Worm (Caenorhabditis elegans) whole organism, mixed stage, embryonic: Measurements from ENCODE around the gene C16D2.1.

Experiments
- M03D4.4 ChIP-seq: sonication (generic microtip); optimal IDR thresholded peaks from 2 replicates; lab custom pipeline; 2017; ENCODE audit warnings: mild to moderate bottlenecking, missing genetic modification characterization, missing compliant biosample characterization
- bed-3 ChIP-seq: fragments of 200-800 bp; sonication (Bioruptor generic); optimal IDR thresholded peaks from 3 replicates; lab custom pipeline; 2018; ENCODE audit warnings: mild to moderate bottlenecking, missing genetic modification characterization, moderate library complexity, missing compliant biosample characterization
- blmp-1 ChIP-seq: fragments of 150-350 bp; optimal IDR thresholded peaks from 2 replicates; lab custom pipeline; 2014; ENCODE audit warnings: missing biosample characterization, missing genetic modification characterization
- ceh-39 ChIP-seq: fragments of 150-350 bp; optimal IDR thresholded peaks from 2 replicates; lab custom pipeline; 2014; ENCODE audit warnings: missing biosample characterization, missing genetic modification characterization
- ceh-43 ChIP-seq: fragments of 200-800 bp; sonication (Bioruptor generic); optimal IDR thresholded peaks from 2 replicates; lab custom pipeline; 2018; ENCODE audit warnings: mild to moderate bottlenecking, missing genetic modification characterization, moderate library complexity, missing compliant biosample characterization
- ceh-83 ChIP-seq: fragments of 200-800 bp; sonication (Bioruptor generic); optimal IDR thresholded peaks from 2 replicates; lab custom pipeline; 2018; ENCODE audit warnings: mild to moderate bottlenecking, missing genetic modification characterization, missing compliant biosample characterization
- ces-1 ChIP-seq: fragments of 150-350 bp; optimal IDR thresholded peaks from 2 replicates; lab custom pipeline; 2014; ENCODE audit warnings: missing biosample characterization, missing genetic modification reagents, missing genetic modification characterization
- cnd-1 ChIP-seq: fragments of 200-800 bp; sonication (Bioruptor generic); optimal IDR thresholded peaks from 2 replicates; lab custom pipeline; 2018; ENCODE audit warnings: mild to moderate bottlenecking, missing genetic modification characterization, missing compliant biosample characterization
- elt-3 ChIP-seq: fragments of 150-350 bp; optimal IDR thresholded peaks from 2 replicates; lab custom pipeline; 2014; ENCODE audit warnings: missing biosample characterization, missing genetic modification characterization
- flh-1 ChIP-seq: fragments of 200-800 bp; sonication (Bioruptor generic); optimal IDR thresholded peaks from 2 replicates; lab custom pipeline; 2018; ENCODE audit warnings: mild to moderate bottlenecking, missing genetic modification characterization, moderate library complexity, missing compliant biosample characterization
- ham-2 ChIP-seq: fragments of 200-800 bp; sonication (Bioruptor generic); optimal IDR thresholded peaks from 2 replicates; lab custom pipeline; 2018; ENCODE audit warnings: mild to moderate bottlenecking, missing genetic modification characterization, missing compliant biosample characterization
- hlh-1 ChIP-seq: fragments of 150-350 bp; optimal IDR thresholded peaks from 2 replicates; lab custom pipeline; 2014; ENCODE audit warnings: missing biosample characterization, missing genetic modification reagents, missing genetic modification characterization
- lin-13 ChIP-seq: fragments of 150-350 bp; optimal IDR thresholded peaks from 2 replicates; lab custom pipeline; 2014; ENCODE audit warnings: missing biosample characterization, missing genetic modification characterization
- lin-32 ChIP-seq: fragments of 200-800 bp; sonication (Bioruptor generic); optimal IDR thresholded peaks from 2 replicates; lab custom pipeline; 2018; ENCODE audit warnings: mild to moderate bottlenecking, missing genetic modification characterization, missing compliant biosample characterization
- lsy-2 ChIP-seq: fragments of 150-350 bp; optimal IDR thresholded peaks from 2 replicates; lab custom pipeline; 2014; ENCODE audit warnings: missing biosample characterization, missing genetic modification characterization
- mab-5 ChIP-seq: fragments of 150-350 bp; optimal IDR thresholded peaks from 2 replicates; lab custom pipeline; 2014; ENCODE audit warnings: missing biosample characterization, missing genetic modification characterization
- mep-1 ChIP-seq: fragments of 150-350 bp; optimal IDR thresholded peaks from 2 replicates; lab custom pipeline; 2017; ENCODE audit warnings: missing biosample characterization, missing genetic modification reagents, missing genetic modification characterization, inconsistent platforms
- nhr-12 ChIP-seq: fragments of 150-350 bp; optimal IDR thresholded peaks from 2 replicates; lab custom pipeline; 2014; ENCODE audit warnings: missing biosample characterization, missing genetic modification characterization
- nhr-237 ChIP-seq: fragments of 150-350 bp; optimal IDR thresholded peaks from 2 replicates; lab custom pipeline; 2014; ENCODE audit warnings: missing biosample characterization, missing genetic modification characterization
- nhr-28 ChIP-seq: fragments of 150-350 bp; optimal IDR thresholded peaks from 2 replicates; lab custom pipeline; 2014; ENCODE audit warnings: missing biosample characterization, missing genetic modification characterization
- pha-4 ChIP-seq: fragments of 150-350 bp; optimal IDR thresholded peaks from 2 replicates; lab custom pipeline; 2018; ENCODE audit warnings: missing biosample characterization, missing genetic modification reagents, missing genetic modification characterization
- sem-2 ChIP-seq: fragments of 200-800 bp; sonication (Bioruptor generic); optimal IDR thresholded peaks from 2 replicates; lab custom pipeline; 2018; ENCODE audit warnings: mild to moderate bottlenecking, missing genetic modification characterization, missing compliant biosample characterization
- snpc-4 ChIP-seq: fragments of 150-350 bp; optimal IDR thresholded peaks from 2 replicates; lab custom pipeline; 2014; ENCODE audit warnings: missing biosample characterization, missing genetic modification characterization
- tbx-8 ChIP-seq: fragments of 200-800 bp; sonication (Bioruptor generic); optimal IDR thresholded peaks from 2 replicates; lab custom pipeline; 2018; ENCODE audit warnings: mild to moderate bottlenecking, missing genetic modification characterization, moderate library complexity, missing compliant biosample characterization
- unc-120 ChIP-seq: sonication (generic microtip); optimal IDR thresholded peaks from 2 replicates; lab custom pipeline; 2017; ENCODE audit warnings: missing genetic modification characterization, missing compliant biosample characterization; ENCODE audit not compliant: poor library complexity, severe bottlenecking
- unc-39 ChIP-seq: fragments of 150-350 bp; optimal IDR thresholded peaks from 2 replicates; lab custom pipeline; 2014; ENCODE audit warnings: missing biosample characterization, missing genetic modification characterization
- zip-8 ChIP-seq: fragments of 150-350 bp; optimal IDR thresholded peaks from 2 replicates; lab custom pipeline; 2014; ENCODE audit warnings: missing biosample characterization, missing genetic modification characterization
- ztf-11 ChIP-seq: fragments of 150-350 bp; optimal IDR thresholded peaks from 2 replicates; lab custom pipeline; 2014; ENCODE audit warnings: missing biosample characterization, missing genetic modification characterization

C16D2.1 gene

ce11 chrII:9170048-9170447 lies 38.6 kb downstream of the C16D2.1 start:
- TF ChIP-seq tbx-8 (GFP tag; lab: Kevin White, UChicago), result no peak
- no peak for TF ChIP-seq ceh-39
- no peak for TF ChIP-seq unc-120 (tag; lab: Kevin White, UChicago)
- no peak for TF ChIP-seq unc-39
- TF ChIP-seq mab-5 (tag; lab: Kevin White, UChicago), result no peak
- TF ChIP-seq blmp-1, result no peak
- no peak for TF ChIP-seq M03D4.4 (tag; lab: Kevin White, UChicago)
- no peak for TF ChIP-seq ces-1
- TF ChIP-seq lsy-2 (tag; lab: Kevin White, UChicago), result no peak
- TF ChIP-seq lin-32 (GFP tag; lab: Kevin White, UChicago), result no peak
- no peak for TF ChIP-seq ztf-11
- TF ChIP-seq flh-1 (GFP tag; lab: Kevin White, UChicago), result no peak
- no peak for TF ChIP-seq sem-2 (GFP tag; lab: Kevin White, UChicago)
- no peak for TF ChIP-seq snpc-4 (tag; lab: Kevin White, UChicago)

- TF ChIP-seq unc-39 (no peak), tbx-8 (GFP tag; lab: Kevin White, UChicago) (no peak), mab-5 (tag; lab: Kevin White, UChicago) (no peak), bed-3 (GFP tag; lab: Kevin White, UChicago) (no peak), flh-1 (GFP tag; lab: Kevin White, UChicago) (no peak), ces-1 (no peak), nhr-12 (no peak), nhr-237 (tag; lab: Kevin White, UChicago) (no peak)
- TF ChIP-seq, all 35 proteins: peak for 0
Measured at ce11 chrII:9170851-9171250, 39.4 kb downstream of the C16D2.1 start.

ce11 chrII:9171466-9172187 lies 40.2 kb downstream of the C16D2.1 start:
- no peak for TF ChIP-seq hlh-1 (tag; lab: Kevin White, UChicago)
- TF ChIP-seq lsy-2 (tag; lab: Kevin White, UChicago), result no peak

ce11 chrII:9172849-9173248 lies 41.4 kb downstream of the C16D2.1 start, which contains the start of gene T23G7.2:
Gene T23G7.2 (minus strand): TSS chrII:9172949.
- TF ChIP-seq pha-4 (tag; lab: Kevin White, UChicago) (no peak), ztf-11 (no peak), ceh-83 (GFP tag; lab: Kevin White, UChicago) (no peak), flh-1 (GFP tag; lab: Kevin White, UChicago) (no peak), cnd-1 (tag; lab: Kevin White, UChicago) (no peak), nhr-28 (tag; lab: Kevin White, UChicago) (no peak), mep-1 (tag; lab: Kevin White, UChicago) (no peak)

DNA sequence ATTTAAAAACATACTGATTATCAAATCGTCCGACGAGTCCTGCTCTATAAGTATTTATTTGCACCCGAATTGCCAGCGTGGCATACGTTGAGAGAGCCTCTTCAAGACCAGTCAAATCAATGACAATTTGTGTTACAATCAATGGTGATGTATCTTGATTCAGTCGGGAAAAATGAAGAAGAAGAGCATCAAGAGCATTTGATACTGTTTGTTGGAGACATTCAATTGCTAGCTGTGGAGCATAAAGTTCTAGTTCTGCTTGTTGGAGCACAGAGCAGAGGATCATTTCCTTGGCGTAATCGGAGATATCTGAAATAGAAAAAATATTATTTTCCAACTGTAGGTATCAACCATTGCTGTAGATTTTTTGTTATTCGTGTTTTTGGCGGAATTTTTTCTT lies 42.0 kb downstream of the C16D2.1 start:
- TF ChIP-seq ham-2 (GFP tag; lab: Kevin White, UChicago) (no peak), elt-3 (no peak), mab-5 (tag; lab: Kevin White, UChicago) (no peak), mep-1 (tag; lab: Kevin White, UChicago) (no peak), unc-120 (tag; lab: Kevin White, UChicago) (no peak)
- TF ChIP-seq, all 35 proteins: peak for 0

DNA sequence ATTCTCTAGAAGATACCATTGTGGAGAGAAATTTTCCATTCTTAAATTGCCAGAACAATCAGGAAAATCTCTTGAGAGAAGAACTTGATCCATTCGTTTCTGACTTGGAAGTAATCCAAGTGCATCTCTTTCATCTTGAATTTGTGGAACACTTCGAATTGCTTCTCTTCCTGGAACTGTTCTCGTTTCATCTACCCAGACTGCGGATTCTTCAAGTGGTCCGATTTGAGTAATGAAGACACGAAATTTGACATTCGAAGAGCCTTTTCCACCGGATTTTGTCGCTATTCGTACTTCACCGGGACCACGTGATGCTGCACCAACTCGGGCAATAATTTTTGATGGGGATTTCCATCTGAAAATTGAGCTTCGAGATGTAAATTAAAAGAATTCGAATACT lies 45.1 kb downstream of the C16D2.1 start:
- no peak for TF ChIP-seq pha-4 (tag; lab: Kevin White, UChicago)
- TF ChIP-seq, all 35 proteins: peak for 0

DNA sequence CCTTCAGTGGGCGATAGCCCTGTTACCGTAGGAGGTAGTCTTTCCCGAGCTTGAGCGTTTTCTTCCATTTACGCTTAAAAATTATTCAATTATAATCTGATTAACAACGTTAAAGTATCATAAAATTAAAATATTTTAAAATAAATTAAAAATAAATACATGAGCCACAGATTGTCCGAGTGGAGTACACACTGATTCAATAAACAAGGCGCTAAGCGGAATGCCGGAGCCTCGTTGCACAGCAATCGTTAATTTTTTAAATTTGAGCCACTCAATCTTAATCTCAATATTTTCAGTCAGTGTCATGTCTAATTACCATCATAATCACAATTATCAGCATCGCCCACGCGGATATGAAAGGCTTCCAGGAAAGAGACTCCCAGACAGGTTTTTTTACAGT lies 45.6 kb downstream of the C16D2.1 start, which contains the start of the genes sec-5 and pir-1:
Gene sec-5, minus strand, starts transcription at position 73 of the 400 bp plus-strand sequence.
Gene pir-1, plus strand, starts transcription at position 221 of the 400 bp plus-strand sequence.
- no peak for TF ChIP-seq cnd-1 (tag; lab: Kevin White, UChicago)
- TF ChIP-seq zip-8, result no peak
- no peak for TF ChIP-seq elt-3
- peak; percentile 10 for TF ChIP-seq lsy-2 (tag; lab: Kevin White, UChicago)
- TF ChIP-seq mep-1 (tag; lab: Kevin White, UChicago), result peak; percentile 42
- TF ChIP-seq nhr-28 (tag; lab: Kevin White, UChicago), result no peak
- TF ChIP-seq lin-13 (tag; lab: Kevin White, UChicago), result peak; percentile 25
- peak; percentile 82 for TF ChIP-seq ces-1
- TF ChIP-seq ceh-43 (GFP tag; lab: Kevin White, UChicago), result peak; percentile 38
